Worm (Caenorhabditis elegans) whole organism, L3 larva: Measurements from ENCODE around the gene Y17G9B.8.

Experiments
- ZK546.5 ChIP-seq: sonication (generic microtip); optimal IDR thresholded peaks from 2 replicates; lab custom pipeline; 2017; ENCODE audit warnings: missing biosample characterization, missing genetic modification characterization
- nhr-25 ChIP-seq: sonication (generic microtip); optimal IDR thresholded peaks from 2 replicates; lab custom pipeline; 2017; ENCODE audit warnings: missing biosample characterization, missing genetic modification characterization

DNA sequence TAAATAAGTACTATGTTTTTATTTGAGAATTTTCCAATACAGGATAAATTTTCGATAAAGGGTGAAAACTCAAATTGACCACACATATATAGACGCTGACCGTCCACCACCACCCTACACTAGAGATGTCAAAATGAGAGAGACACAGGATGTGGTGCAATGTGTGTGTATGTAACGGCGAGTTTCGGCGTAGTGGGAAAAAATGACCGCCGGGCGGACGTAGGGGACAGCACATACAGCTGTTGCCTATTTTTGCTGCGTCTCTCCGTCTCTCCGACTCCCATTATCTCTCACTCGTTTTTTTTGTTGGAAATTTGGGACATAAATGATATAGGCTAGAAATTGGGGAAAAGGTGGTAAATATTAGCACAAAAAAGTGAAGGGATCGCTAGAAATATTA lies 22.5 kb upstream of the Y17G9B.8 start:
- TF ChIP-seq ZK546.5 (tag; lab: Kevin White, UChicago) (no peak), nhr-25 (tag; lab: Kevin White, UChicago) (no peak)
